Fruit fly (Drosophila melanogaster) whole organism, pupa: Measurements from ENCODE around the gene spn-D.

Experiments used
- CG10348 ChIP-seq: fragments of 200-800 bp; sonication (Bioruptor generic); IDR thresholded peaks from 2 replicates; pipeline ENCODE4 v1.3.6; 2022; ENCODE audit warnings: missing biosample characterization, missing genetic modification characterization
- CG12605 ChIP-seq: fragments of 200-800 bp; sonication (Bioruptor generic); IDR thresholded peaks from 2 replicates; pipeline ENCODE4 v1.3.6; 2022; ENCODE audit warnings: missing biosample characterization, missing genetic modification characterization
- CG13204 ChIP-seq: fragments of 200-800 bp; sonication (Bioruptor generic); optimal IDR thresholded peaks from 2 replicates; lab custom pipeline; 2018; ENCODE audit warnings: missing biosample characterization, mild to moderate bottlenecking, missing genetic modification characterization, moderate library complexity
- CG14655 ChIP-seq: fragments of 200-800 bp; sonication (Bioruptor generic); optimal IDR thresholded peaks from 3 replicates; lab custom pipeline; 2017; ENCODE audit warnings: mild to moderate bottlenecking, missing biosample characterization, missing genetic modification reagents, missing genetic modification characterization
- CG15710 ChIP-seq: fragments of 200-800 bp; sonication (Bioruptor generic); optimal IDR thresholded peaks from 2 replicates; lab custom pipeline; 2018; ENCODE audit warnings: missing biosample characterization, mild to moderate bottlenecking, missing genetic modification characterization, moderate library complexity
- CG17806 ChIP-seq: fragments of 200-800 bp; sonication (Bioruptor generic); optimal IDR thresholded peaks from 2 replicates; lab custom pipeline; 2018; ENCODE audit warnings: missing biosample characterization, mild to moderate bottlenecking, missing genetic modification characterization, moderate library complexity
- CG32121 ChIP-seq: fragments of 200-800 bp; sonication (Bioruptor generic); IDR thresholded peaks from 2 replicates; pipeline ENCODE4 v1.3.6; 2022; ENCODE audit warnings: missing biosample characterization, missing genetic modification characterization
- CG34367 ChIP-seq: fragments of 200-800 bp; sonication (Bioruptor generic); optimal IDR thresholded peaks from 2 replicates; lab custom pipeline; 2018; ENCODE audit warnings: missing biosample characterization, mild to moderate bottlenecking, missing genetic modification characterization
- CG4496 ChIP-seq: fragments of 200-800 bp; sonication (Bioruptor generic); IDR thresholded peaks from 3 replicates; pipeline ENCODE4 v1.3.6; 2022; ENCODE audit warnings: missing biosample characterization, missing genetic modification characterization
- CG8159 ChIP-seq: fragments of 200-800 bp; sonication (Bioruptor generic); optimal IDR thresholded peaks from 3 replicates; lab custom pipeline; 2018; ENCODE audit warnings: missing biosample characterization, mild to moderate bottlenecking, missing genetic modification characterization, moderate library complexity
- CG8301 ChIP-seq: fragments of 200-800 bp; sonication (Bioruptor generic); optimal IDR thresholded peaks from 2 replicates; lab custom pipeline; 2018; ENCODE audit warnings: missing biosample characterization, mild to moderate bottlenecking, missing genetic modification characterization
- CG9948 ChIP-seq: fragments of 200-800 bp; sonication (Bioruptor generic); optimal IDR thresholded peaks from 2 replicates; lab custom pipeline; 2018; ENCODE audit warnings: missing biosample characterization, mild to moderate bottlenecking, missing genetic modification characterization, moderate library complexity
- D1 ChIP-seq: fragments of 200-800 bp; sonication (Bioruptor generic); optimal IDR thresholded peaks from 2 replicates; lab custom pipeline; 2018; ENCODE audit warnings: missing biosample characterization, mild to moderate bottlenecking, missing genetic modification characterization, moderate library complexity
- EcR ChIP-seq: fragments of 200-800 bp; sonication (Bioruptor generic); optimal IDR thresholded peaks from 3 replicates; lab custom pipeline; 2019; ENCODE audit warnings: missing biosample characterization, missing genetic modification characterization, mild to moderate bottlenecking, moderate library complexity, missing genetic modification reagents
- Ets98B ChIP-seq: fragments of 200-800 bp; sonication (Bioruptor generic); IDR thresholded peaks from 2 replicates; pipeline ENCODE4 v1.3.6; 2022; ENCODE audit warnings: missing biosample characterization, missing genetic modification characterization
- Pif1A ChIP-seq: fragments of 200-800 bp; sonication (Bioruptor generic); optimal IDR thresholded peaks from 3 replicates; lab custom pipeline; 2016; ENCODE audit warnings: missing biosample characterization, missing genetic modification characterization
- Pif1B ChIP-seq: fragments of 200-800 bp; sonication (Bioruptor generic); optimal IDR thresholded peaks from 3 replicates; lab custom pipeline; 2016; ENCODE audit warnings: missing biosample characterization, missing genetic modification characterization
- Snoo ChIP-seq: fragments of 200-800 bp; sonication (Bioruptor generic); optimal IDR thresholded peaks from 3 replicates; lab custom pipeline; 2017; ENCODE audit warnings: missing biosample characterization, mild to moderate bottlenecking, missing genetic modification characterization, inconsistent platforms
- fd96Ca ChIP-seq: fragments of 200-800 bp; sonication (Bioruptor generic); IDR thresholded peaks from 3 replicates; pipeline ENCODE4 v1.3.6; 2022; ENCODE audit warnings: missing biosample characterization, missing genetic modification characterization
- gl ChIP-seq: fragments of 200-800 bp; sonication (Bioruptor generic); optimal IDR thresholded peaks from 2 replicates; lab custom pipeline; 2018; ENCODE audit warnings: missing biosample characterization, mild to moderate bottlenecking, missing genetic modification characterization
- rn ChIP-seq: fragments of 200-800 bp; sonication (Bioruptor generic); IDR thresholded peaks from 2 replicates; pipeline ENCODE4 v1.3.6; 2022; ENCODE audit warnings: missing biosample characterization, missing genetic modification characterization

spn-D gene

dm6 chr3R:27150685-27151515 lies 14.6 kb upstream of the spn-D start, which contains the start of gene CG6051:
CG6051 (minus strand) TSS chr3R:27151069.
- no peak for TF ChIP-seq CG4496 (GFP tag; lab: Robert Waterston, UW)
- no peak for TF ChIP-seq CG15710 (tag; lab: Kevin White, UChicago)
- no peak for TF ChIP-seq CG12605
- peak; percentile 24 for TF ChIP-seq CG17806 (tag; lab: Kevin White, UChicago)
- TF ChIP-seq CG34367 (tag; lab: Kevin White, UChicago): no peak
- peak; percentile 24 for TF ChIP-seq CG8301 (tag; lab: Kevin White, UChicago)
- no peak for TF ChIP-seq Pif1A
- no peak for TF ChIP-seq rn (GFP tag; lab: Robert Waterston, UW)
- TF ChIP-seq CG13204 (GFP tag; lab: Kevin White, UChicago): no peak
- peak; percentile 6 for TF ChIP-seq CG9948 (tag; lab: Kevin White, UChicago)
- TF ChIP-seq Pif1B (GFP tag; lab: Kevin White, UChicago): peak; percentile 4
- no peak for TF ChIP-seq fd96Ca (GFP tag; lab: Robert Waterston, UW)
- peak; percentile 44 for TF ChIP-seq CG8159 (tag; lab: Kevin White, UChicago)
- TF ChIP-seq D1 (tag; lab: Kevin White, UChicago): no peak
- peak; percentile 6 for TF ChIP-seq CG14655 (GFP tag; lab: Kevin White, UChicago)
- TF ChIP-seq gl (tag; lab: Kevin White, UChicago): no peak
- peak; percentile 39 for TF ChIP-seq Snoo (tag; lab: Kevin White, UChicago)
- TF ChIP-seq CG32121 (GFP tag; lab: Robert Waterston, UW): no peak

dm6 chr3R:27151516-27151823 lies 14.0 kb upstream of the spn-D start, which contains the start of gene Men-b:
Men-b (plus strand) TSS chr3R:27151662.
- no peak for TF ChIP-seq CG14655 (GFP tag; lab: Kevin White, UChicago)
- peak; percentile 45; the same call in 2 of the 3 replicates for TF ChIP-seq CG4496 (GFP tag; lab: Robert Waterston, UW)

DNA sequence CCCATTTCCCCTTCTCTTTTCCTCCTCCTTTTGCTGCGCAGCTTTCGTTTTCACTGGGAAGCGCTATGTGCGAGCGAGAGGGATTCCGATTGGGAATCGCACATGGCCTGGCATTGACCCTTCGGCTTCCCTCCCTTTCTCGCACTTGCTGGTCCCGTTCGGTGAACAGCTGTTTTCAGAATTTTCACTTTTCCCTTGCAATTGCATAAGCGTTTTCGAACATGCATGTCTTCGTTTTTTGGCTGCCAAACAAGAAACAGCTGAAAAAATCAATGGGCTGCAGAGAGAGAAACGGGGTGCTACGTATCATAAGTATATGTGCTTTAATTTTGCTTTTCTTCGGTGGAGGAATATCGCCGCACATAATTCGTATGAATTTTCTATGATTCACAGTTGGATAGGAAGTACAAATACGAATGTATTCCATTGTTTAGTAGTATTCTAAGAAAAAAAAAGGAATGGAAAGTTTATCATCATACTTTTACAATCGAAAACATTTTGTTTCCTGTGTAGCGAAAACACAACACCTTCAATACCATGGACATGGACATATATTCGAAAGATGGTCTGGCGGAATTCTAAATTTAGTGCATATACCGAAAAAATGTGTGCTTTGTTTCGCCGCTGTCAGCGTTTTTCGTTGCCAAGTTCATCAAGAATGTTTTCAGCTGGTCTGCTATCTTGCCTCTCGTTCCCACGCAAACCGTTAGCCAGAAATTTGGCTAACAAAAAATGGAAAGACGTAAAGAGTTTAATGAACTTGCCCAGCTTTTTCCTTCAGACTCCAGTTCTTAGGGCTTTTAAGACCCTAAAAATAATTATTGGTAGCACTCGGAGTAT lies 13.2 kb upstream of the spn-D start:
- TF ChIP-seq CG9948 (tag; lab: Kevin White, UChicago): peak; percentile 10
- peak; percentile 65 for TF ChIP-seq EcR (GFP tag; lab: Kevin White, UChicago)
- peak; percentile 49 for TF ChIP-seq CG14655 (GFP tag; lab: Kevin White, UChicago)
- peak; percentile 37; the same call in 1 of the 2 replicates for TF ChIP-seq Ets98B (GFP tag; lab: Robert Waterston, UW)
- no peak for TF ChIP-seq CG13204 (GFP tag; lab: Kevin White, UChicago)
- no peak for TF ChIP-seq gl (tag; lab: Kevin White, UChicago)
- TF ChIP-seq CG34367 (tag; lab: Kevin White, UChicago): no peak
- peak; percentile 34 for TF ChIP-seq CG17806 (tag; lab: Kevin White, UChicago)
- TF ChIP-seq CG32121 (GFP tag; lab: Robert Waterston, UW): peak; percentile 56; the same call in 1 of the 2 replicates
- no peak for TF ChIP-seq CG15710 (tag; lab: Kevin White, UChicago)
- TF ChIP-seq CG12605: no peak
- no peak for TF ChIP-seq fd96Ca (GFP tag; lab: Robert Waterston, UW)
- TF ChIP-seq CG10348 (GFP tag; lab: Robert Waterston, UW): no peak
- peak; percentile 55 for TF ChIP-seq CG8301 (tag; lab: Kevin White, UChicago)
- TF ChIP-seq Pif1B (GFP tag; lab: Kevin White, UChicago): peak; percentile 34
- TF ChIP-seq Snoo (tag; lab: Kevin White, UChicago): peak; percentile 50
- no peak for TF ChIP-seq CG4496 (GFP tag; lab: Robert Waterston, UW)
- no peak for TF ChIP-seq rn (GFP tag; lab: Robert Waterston, UW)
- TF ChIP-seq Pif1A: peak; percentile 50
- TF ChIP-seq CG8159 (tag; lab: Kevin White, UChicago): peak; percentile 37
- TF ChIP-seq D1 (tag; lab: Kevin White, UChicago): no peak
- TF ChIP-seq, all 21 proteins: peak for 11

dm6 chr3R:27153062-27153878 lies 12.2 kb upstream of the spn-D start:
- peak; percentile 2 for TF ChIP-seq Snoo (tag; lab: Kevin White, UChicago)
- no peak for TF ChIP-seq Pif1A
- peak; percentile 41 for TF ChIP-seq CG15710 (tag; lab: Kevin White, UChicago)
- TF ChIP-seq CG12605: no peak
- TF ChIP-seq gl (tag; lab: Kevin White, UChicago): no peak
- TF ChIP-seq CG10348 (GFP tag; lab: Robert Waterston, UW): no peak
- peak; percentile 17 for TF ChIP-seq CG13204 (GFP tag; lab: Kevin White, UChicago)
- no peak for TF ChIP-seq CG32121 (GFP tag; lab: Robert Waterston, UW)
- no peak for TF ChIP-seq Pif1B (GFP tag; lab: Kevin White, UChicago)
- peak; percentile 63 for TF ChIP-seq CG14655 (GFP tag; lab: Kevin White, UChicago)
- no peak for TF ChIP-seq Ets98B (GFP tag; lab: Robert Waterston, UW)
- TF ChIP-seq D1 (tag; lab: Kevin White, UChicago): no peak
- peak; percentile 37 for TF ChIP-seq CG9948 (tag; lab: Kevin White, UChicago)
- peak; percentile 13 for TF ChIP-seq CG8301 (tag; lab: Kevin White, UChicago)
- peak; percentile 4 for TF ChIP-seq CG34367 (tag; lab: Kevin White, UChicago)
- no peak for TF ChIP-seq fd96Ca (GFP tag; lab: Robert Waterston, UW)
- no peak for TF ChIP-seq rn (GFP tag; lab: Robert Waterston, UW)
- TF ChIP-seq EcR (GFP tag; lab: Kevin White, UChicago): no peak
- no peak for TF ChIP-seq CG4496 (GFP tag; lab: Robert Waterston, UW)
- TF ChIP-seq CG17806 (tag; lab: Kevin White, UChicago): peak; percentile 31
- TF ChIP-seq CG8159 (tag; lab: Kevin White, UChicago): peak; percentile 57
- TF ChIP-seq, all 21 proteins: peak for 9
